Fruit fly (Drosophila melanogaster) whole organism, embryonic: Measurements from ENCODE around the gene CG31431.
A peak's percentile ranks its signal among the peaks of the same experiment; 100 is the strongest.

ENCODE experiments used
- Bgb ChIP-seq: fragments of 200-800 bp; sonication (Bioruptor generic); IDR thresholded peaks from 2 replicates; pipeline ENCODE4 v1.3.6; 2022; ENCODE audit warnings: missing biosample characterization, missing genetic modification characterization; ENCODE audit not compliant: partially characterized antibody
- CG10321 ChIP-seq: fragments of 200-800 bp; sonication (Bioruptor generic); IDR thresholded peaks from 2 replicates; pipeline ENCODE4 v1.3.6; 2022; ENCODE audit warnings: missing biosample characterization, missing genetic modification characterization
- CG11504 ChIP-seq: fragments of 200-800 bp; sonication (Bioruptor generic); optimal IDR thresholded peaks from 3 replicates; lab custom pipeline; 2019; ENCODE audit warnings: missing biosample characterization, mild to moderate bottlenecking, missing genetic modification characterization, moderate library complexity
- CG3407 ChIP-seq: fragments of 200-800 bp; sonication (Bioruptor generic); optimal IDR thresholded peaks from 2 replicates; lab custom pipeline; 2018; ENCODE audit warnings: missing biosample characterization, mild to moderate bottlenecking, missing genetic modification characterization
- CG4282 ChIP-seq: fragments of 200-800 bp; sonication (Bioruptor generic); optimal IDR thresholded peaks from 2 replicates; lab custom pipeline; 2016; ENCODE audit warnings: missing biosample characterization, missing genetic modification characterization
- CG6765 ChIP-seq: fragments of 200-800 bp; sonication (Bioruptor generic); optimal IDR thresholded peaks from 3 replicates; lab custom pipeline; 2017; ENCODE audit warnings: missing biosample characterization, mild to moderate bottlenecking, missing genetic modification characterization
- Tbp ChIP-seq: fragments of >200 bp; optimal IDR thresholded peaks from 2 replicates; lab custom pipeline; 2018; ENCODE audit warnings: missing biosample characterization, missing genetic modification characterization
- grau ChIP-seq: fragments of 200-800 bp; optimal IDR thresholded peaks from 3 replicates; lab custom pipeline; 2019; ENCODE audit warnings: missing biosample characterization, mild to moderate bottlenecking, missing genetic modification characterization, moderate library complexity

- TF ChIP-seq CG4282 (GFP tag; lab: Kevin White, UChicago) (no peak), grau (peak; percentile 57), CG6765 (no peak), Bgb (GFP tag; lab: Robert Waterston, UW) (no peak), CG11504 (peak; percentile 54), CG10321 (no peak), Tbp (no peak), CG3407 (GFP tag; lab: Kevin White, UChicago) (peak; percentile 5)
Measured at dm6 chr3R:21859509-21859908, 11.0 kb upstream of the CG31431 start.
